Worm (Caenorhabditis elegans) whole organism, young adult: ENCODE results near the gene Y116A8C.29.
"Not testable (repeated sequence)": the region's sequence is repeated elsewhere in the genome, so short reads cannot be mapped to it uniquely, and the experiment has no call there.

ENCODE experiments used
- D2030.7 ChIP-seq: fragments of 200-800 bp; sonication (Bioruptor generic); IDR thresholded peaks from 2 replicates; pipeline ENCODE4 v1.3.6; 2022; ENCODE audit warnings: missing genetic modification reagents, missing genetic modification characterization, missing compliant biosample characterization
- F39B2.1 ChIP-seq: fragments of 200-800 bp; sonication (Bioruptor generic); IDR thresholded peaks from 2 replicates; pipeline ENCODE4 v1.3.6; 2022; ENCODE audit warnings: missing genetic modification reagents, missing genetic modification characterization, missing compliant biosample characterization
- F49E8.2 ChIP-seq: sonication (generic microtip); optimal IDR thresholded peaks from 3 replicates; lab custom pipeline; 2017; ENCODE audit warnings: missing genetic modification characterization, mild to moderate bottlenecking, missing compliant biosample characterization, antibody characterized with exemption, moderate library complexity; ENCODE audit not compliant: insufficient read depth
- Y53G8AR.9 ChIP-seq: fragments of 200-800 bp; sonication (Bioruptor generic); conservative IDR thresholded peaks from 2 replicates; pipeline ENCODE4 v1.3.6; 2022; ENCODE audit warnings: missing genetic modification reagents, missing genetic modification characterization, missing compliant biosample characterization
- Y56A3A.18 ChIP-seq: fragments of 200-800 bp; sonication (Bioruptor generic); IDR thresholded peaks from 2 replicates; pipeline ENCODE4 v1.3.6; 2022; ENCODE audit warnings: missing genetic modification reagents, missing genetic modification characterization, missing compliant biosample characterization
- aptf-3 ChIP-seq: fragments of 200-800 bp; sonication (Bioruptor generic); IDR thresholded peaks from 2 replicates; pipeline ENCODE4 v1.3.6; 2022; ENCODE audit warnings: missing genetic modification characterization, missing compliant biosample characterization
- atf-7 ChIP-seq: sonication (generic microtip); optimal IDR thresholded peaks from 2 replicates; lab custom pipeline; 2017; ENCODE audit warnings: mild to moderate bottlenecking, missing genetic modification characterization, missing compliant biosample characterization
- attf-6 ChIP-seq: fragments of 200-800 bp; sonication (Bioruptor generic); IDR thresholded peaks from 2 replicates; pipeline ENCODE4 v1.3.6; 2022; ENCODE audit warnings: missing genetic modification reagents, missing genetic modification characterization, missing compliant biosample characterization
- ceh-100 ChIP-seq: fragments of 200-800 bp; sonication (Bioruptor generic); IDR thresholded peaks from 2 replicates; pipeline ENCODE4 v1.3.6; 2022; ENCODE audit warnings: missing genetic modification reagents, missing genetic modification characterization, missing compliant biosample characterization
- ceh-40 ChIP-seq: fragments of 200-800 bp; sonication (Bioruptor generic); IDR thresholded peaks from 2 replicates; pipeline ENCODE4 v1.3.6; 2022; ENCODE audit warnings: missing genetic modification characterization, missing compliant biosample characterization
- egl-18 ChIP-seq: fragments of 200-800 bp; sonication (Bioruptor generic); IDR thresholded peaks from 2 replicates; pipeline ENCODE4 v1.3.6; 2022; ENCODE audit warnings: missing genetic modification reagents, missing genetic modification characterization, missing compliant biosample characterization
- hrde-1 ChIP-seq: sonication (generic microtip); optimal IDR thresholded peaks from 2 replicates; lab custom pipeline; 2016; ENCODE audit warnings: missing genetic modification characterization, mild to moderate bottlenecking, missing compliant biosample characterization, moderate library complexity, missing genotype, missing genetic modification reagents, borderline replicate concordance
- hsf-1 ChIP-seq: fragments of 200-800 bp; sonication (Bioruptor generic); IDR thresholded peaks from 2 replicates; pipeline ENCODE4 v1.3.6; 2022; ENCODE audit warnings: missing genetic modification reagents, missing genetic modification characterization, missing compliant biosample characterization
- let-526 ChIP-seq: fragments of 200-800 bp; sonication (Bioruptor generic); IDR thresholded peaks from 2 replicates; pipeline ENCODE4 v1.3.6; 2022; ENCODE audit warnings: missing genetic modification reagents, missing genetic modification characterization, missing compliant biosample characterization
- let-607 ChIP-seq, 2 experiments: fragments of 200-800 bp in 1 of 2; sonication (Bioruptor generic) in 1 of 2; sonication (generic microtip) in 1 of 2; optimal IDR thresholded peaks; 2 replicates each; lab custom pipeline; 2016 to 2018; ENCODE audit warnings: mild to moderate bottlenecking in 2 of 2, missing compliant biosample characterization in 2 of 2, missing genetic modification characterization in 2 of 2, moderate library complexity in 2 of 2, missing genotype in 1 of 2
- lin-26 ChIP-seq: fragments of 200-800 bp; sonication (Bioruptor generic); IDR thresholded peaks from 2 replicates; pipeline ENCODE4 v1.3.6; 2022; ENCODE audit warnings: missing genetic modification reagents, missing genetic modification characterization, missing compliant biosample characterization
- lin-54 ChIP-seq: fragments of 200-800 bp; sonication (Bioruptor generic); optimal IDR thresholded peaks from 2 replicates; lab custom pipeline; 2018; ENCODE audit warnings: mild to moderate bottlenecking, missing genetic modification characterization, missing compliant biosample characterization
- lsy-27 ChIP-seq: sonication (generic microtip); optimal IDR thresholded peaks from 2 replicates; lab custom pipeline; 2017; ENCODE audit warnings: missing genetic modification characterization, mild to moderate bottlenecking, missing compliant biosample characterization, antibody characterized with exemption, missing genotype, borderline replicate concordance; ENCODE audit not compliant: insufficient read depth
- madf-3 ChIP-seq: fragments of 200-800 bp; sonication (Bioruptor generic); IDR thresholded peaks from 2 replicates; pipeline ENCODE4 v1.3.6; 2022; ENCODE audit warnings: missing genetic modification reagents, missing genetic modification characterization, missing compliant biosample characterization
- mcd-1 ChIP-seq: fragments of 200-800 bp; sonication (Bioruptor generic); IDR thresholded peaks from 2 replicates; pipeline ENCODE4 v1.3.6; 2022; ENCODE audit warnings: missing genetic modification reagents, missing genetic modification characterization, missing compliant biosample characterization
- pbrm-1 ChIP-seq: fragments of 200-800 bp; sonication (Bioruptor generic); IDR thresholded peaks from 2 replicates; pipeline ENCODE4 v1.3.6; 2022; ENCODE audit warnings: missing genetic modification reagents, missing genetic modification characterization, missing compliant biosample characterization
- sea-2 ChIP-seq: fragments of 200-800 bp; sonication (Bioruptor generic); IDR thresholded peaks from 2 replicates; pipeline ENCODE4 v1.3.6; 2022; ENCODE audit warnings: missing genetic modification characterization, missing compliant biosample characterization
- snpc-3.4 ChIP-seq: sonication (generic microtip); optimal IDR thresholded peaks from 2 replicates; lab custom pipeline; 2017; ENCODE audit warnings: missing genetic modification characterization, mild to moderate bottlenecking, missing compliant biosample characterization, antibody characterized with exemption, moderate library complexity, missing genotype, missing genetic modification reagents
- snpc-4 ChIP-seq, 5 experiments: fragments of 150-350 bp in 1 of 5; sonication (generic microtip) in 4 of 5; optimal IDR thresholded peaks; 2 replicates each; lab custom pipeline; 2014 to 2018; ENCODE audit warnings: missing genetic modification characterization in 5 of 5, missing biosample characterization in 3 of 5, antibody characterized with exemption in 2 of 5, mild to moderate bottlenecking in 2 of 5, missing compliant biosample characterization in 2 of 5, missing genotype in 2 of 5, moderate library complexity in 2 of 5, missing genetic modification reagents in 1 of 5
- tbx-9 ChIP-seq: sonication (generic microtip); optimal IDR thresholded peaks from 2 replicates; lab custom pipeline; 2016; ENCODE audit warnings: borderline replicate concordance, missing genetic modification characterization, inconsistent platforms, missing compliant biosample characterization
- unc-130 ChIP-seq: sonication (generic microtip); optimal IDR thresholded peaks from 2 replicates; lab custom pipeline; 2016; ENCODE audit warnings: missing genetic modification reagents, missing genetic modification characterization, missing compliant biosample characterization
- ztf-26 ChIP-seq: sonication (generic microtip); optimal IDR thresholded peaks from 2 replicates; lab custom pipeline; 2017; ENCODE audit warnings: missing genetic modification characterization, missing compliant biosample characterization
- ztf-6 ChIP-seq: fragments of 200-800 bp; sonication (Bioruptor generic); IDR thresholded peaks from 2 replicates; pipeline ENCODE4 v1.3.6; 2022; ENCODE audit warnings: missing genetic modification reagents, missing genetic modification characterization, missing compliant biosample characterization

The Y116A8C.29 gene

ce11 chrIV:17058489-17059121, 35.2 kb upstream of the Y116A8C.29 start:
- TF ChIP-seq pbrm-1 (GFP tag; lab: Robert Waterston, UW): peak; percentile 58; the same call in 1 of the 2 replicates
- peak; percentile 91 for TF ChIP-seq attf-6
- peak; percentile 37 for TF ChIP-seq snpc-4 (GFP tag; optimal IDR thresholded peaks at IDR 0.05; lab: Kevin White, UChicago)
- TF ChIP-seq snpc-4 (tag; optimal IDR thresholded peaks at IDR 0.05; lab: Kevin White, UChicago): peak in 3 of 4 experiments; percentile 68 to 95 (median 85)

- TF ChIP-seq hrde-1 (tag; lab: Kevin White, UChicago); pbrm-1 (GFP tag; lab: Robert Waterston, UW); ceh-100 (GFP tag; lab: Robert Waterston, UW): not testable (repeated sequence)
Measured at ce11 chrIV:17063700-17064099, 30.1 kb upstream of the Y116A8C.29 start, which contains the start of gene Y116A8C.467. Gene Y116A8C.467, minus strand, starts transcription at chrIV:17063800.

ce11 chrIV:17064937-17065336, 28.9 kb upstream of the Y116A8C.29 start, which contains the start of gene Y116A8C.465:
Gene Y116A8C.465, plus strand, starts transcription at chrIV:17065237.
- TF ChIP-seq Y56A3A.18, atf-7, sea-2: not testable (repeated sequence)

- TF ChIP-seq Y53G8AR.9 (GFP tag; lab: Robert Waterston, UW); ztf-26; ztf-6 (GFP tag; lab: Robert Waterston, UW): not testable (repeated sequence)
Measured at ce11 chrIV:17070791-17071190, 23.0 kb upstream of the Y116A8C.29 start, which contains the start of gene Y116A8C.24. Gene Y116A8C.24, minus strand, starts transcription at chrIV:17070891.

ce11 chrIV:17076000-17076399, 17.8 kb upstream of the Y116A8C.29 start:
- TF ChIP-seq hsf-1 (GFP tag; lab: Robert Waterston, UW) (peak; percentile 96), attf-6 (peak; percentile 31; the same call in 1 of the 2 replicates)

- no peak for TF ChIP-seq snpc-4 (GFP tag; optimal IDR thresholded peaks at IDR 0.05; lab: Kevin White, UChicago)
- TF ChIP-seq snpc-4 (tag; optimal IDR thresholded peaks at IDR 0.05; lab: Kevin White, UChicago): peak in 1 of 4 experiments; percentile 15
- no peak for TF ChIP-seq ceh-40 (GFP tag; lab: Robert Waterston, UW)
- TF ChIP-seq attf-6: 0 out of 2 replicates have a peak, but pooled peaks have one; percentile 24
Measured at ce11 chrIV:17078649-17079048, 15.2 kb upstream of the Y116A8C.29 start, which contains the start of gene Y116A8C.25. Gene Y116A8C.25, minus strand, starts transcription at chrIV:17078749.

ce11 chrIV:17084317-17084716, 9.5 kb upstream of the Y116A8C.29 start:
- TF ChIP-seq mcd-1 (GFP tag; lab: Robert Waterston, UW) (peak; percentile 47; the same call in 1 of the 2 replicates), attf-6 (peak; percentile 40; the same call in 1 of the 2 replicates), unc-130 (GFP tag; lab: Kevin White, UChicago) (no peak), tbx-9 (no peak), snpc-4 (GFP tag; optimal IDR thresholded peaks at IDR 0.05; lab: Kevin White, UChicago) (no peak), snpc-4 (tag; optimal IDR thresholded peaks at IDR 0.05; lab: Kevin White, UChicago) (peak in 3 of 4 experiments; percentile 22 to 74 (median 30)), ceh-100 (GFP tag; lab: Robert Waterston, UW) (peak; percentile 69; the same call in 1 of the 2 replicates), let-526 (no peak)

- no peak for TF ChIP-seq let-607 (tag; optimal IDR thresholded peaks at IDR 0.05; lab: Kevin White, UChicago)
- TF ChIP-seq ceh-100 (GFP tag; lab: Robert Waterston, UW): peak; percentile 84
- peak; percentile 43; the same call in 1 of the 2 replicates for TF ChIP-seq D2030.7
- TF ChIP-seq F49E8.2 (tag; lab: Kevin White, UChicago): peak; percentile 19
- TF ChIP-seq lsy-27: no peak
- TF ChIP-seq madf-3: peak; percentile 53; the same call in 1 of the 2 replicates
- TF ChIP-seq F39B2.1 (GFP tag; lab: Robert Waterston, UW): no peak
- no peak for TF ChIP-seq aptf-3
- no peak for TF ChIP-seq egl-18 (GFP tag; lab: Robert Waterston, UW)
- peak; percentile 86 for TF ChIP-seq attf-6
- TF ChIP-seq lin-26 (GFP tag; lab: Robert Waterston, UW): no peak
- peak; percentile 15 for TF ChIP-seq snpc-3.4
- TF ChIP-seq snpc-4 (GFP tag; optimal IDR thresholded peaks at IDR 0.05; lab: Kevin White, UChicago): no peak
- peak in 2 of 4 experiments; percentile 28 to 76 for TF ChIP-seq snpc-4 (tag; optimal IDR thresholded peaks at IDR 0.05; lab: Kevin White, UChicago)
- peak; percentile 9 for TF ChIP-seq lin-54 (GFP tag; lab: Kevin White, UChicago)
- peak; percentile 34; the same call in 1 of the 2 replicates for TF ChIP-seq mcd-1 (GFP tag; lab: Robert Waterston, UW)
Measured at ce11 chrIV:17084839-17085238, 9.0 kb upstream of the Y116A8C.29 start.
